Worm (Caenorhabditis elegans): Measurements from ENCODE around the gene W08E12.8.

Gene W08E12.8

ce11 chrIV:3271342-3271741, 20.8 kb upstream of the W08E12.8 start:
- TF ChIP-seq nhr-11 (tag; optimal IDR thresholded peaks at IDR 0.05) (no peak), ama-1 (optimal IDR thresholded peaks at IDR 0.05) (no peak), lin-11 (tag; optimal IDR thresholded peaks at IDR 0.05) (no peak), sem-4 (tag; optimal IDR thresholded peaks at IDR 0.05) (no peak), zag-1 (tag; optimal IDR thresholded peaks at IDR 0.05) (no peak), unc-39 (tag; optimal IDR thresholded peaks at IDR 0.05) (no peak), unc-55 (GFP tag; optimal IDR thresholded peaks at IDR 0.05) (no peak), elt-1 (tag; optimal IDR thresholded peaks at IDR 0.05) (no peak)

ce11 chrIV:3273295-3273694, 18.9 kb upstream of the W08E12.8 start, which contains the start of gene T26C12.3:
T26C12.3 (minus strand) TSS chrIV:3273395.
- no peak for TF ChIP-seq F13H6.1 (tag; optimal IDR thresholded peaks at IDR 0.05)
- TF ChIP-seq zag-1 (tag; optimal IDR thresholded peaks at IDR 0.05) = no peak
- no peak for TF ChIP-seq peb-1 (tag; optimal IDR thresholded peaks at IDR 0.05)

ce11 chrIV:3278822-3279221, 13.3 kb upstream of the W08E12.8 start:
- TF ChIP-seq peb-1 (tag; optimal IDR thresholded peaks at IDR 0.05) (no peak), blmp-1 (tag; optimal IDR thresholded peaks at IDR 0.05; ENCODE audit: insufficient read depth) (no peak), nhr-11 (tag; optimal IDR thresholded peaks at IDR 0.05) (no peak), lin-11 (tag; optimal IDR thresholded peaks at IDR 0.05) (no peak), elt-3 (tag; optimal IDR thresholded peaks at IDR 0.05) (no peak), ztf-1 (GFP tag; conservative IDR thresholded peaks at IDR 0.05) (no peak), nhr-77 (tag; optimal IDR thresholded peaks at IDR 0.05) (no peak), egl-27 (tag; optimal IDR thresholded peaks at IDR 0.05) (no peak), snpc-4 (tag; optimal IDR thresholded peaks at IDR 0.05) (no peak), nhr-21 (tag; optimal IDR thresholded peaks at IDR 0.05) (no peak), skn-1 (tag; optimal IDR thresholded peaks at IDR 0.05) (no peak), nhr-25 (tag; optimal IDR thresholded peaks at IDR 0.05) (no peak), sma-3 (GFP tag; optimal IDR thresholded peaks at IDR 0.05) (no peak), aly-2 (tag; optimal IDR thresholded peaks at IDR 0.05) (no peak)

- no peak for TF ChIP-seq sma-3 (GFP tag; optimal IDR thresholded peaks at IDR 0.05)
- TF ChIP-seq blmp-1 (tag; optimal IDR thresholded peaks at IDR 0.05; ENCODE audit: insufficient read depth) = no peak
- no peak for TF ChIP-seq nhr-25 (tag; optimal IDR thresholded peaks at IDR 0.05)
- no peak for TF ChIP-seq R02D3.7 (tag; optimal IDR thresholded peaks at IDR 0.05)
- no peak for TF ChIP-seq mdl-1 (tag; optimal IDR thresholded peaks at IDR 0.05)
- no peak for TF ChIP-seq nhr-77 (tag; optimal IDR thresholded peaks at IDR 0.05)
- TF ChIP-seq F13H6.1 (tag; optimal IDR thresholded peaks at IDR 0.05) = no peak
- no peak for TF ChIP-seq nhr-21 (tag; optimal IDR thresholded peaks at IDR 0.05)
- no peak for TF ChIP-seq lin-13 (GFP tag; optimal IDR thresholded peaks at IDR 0.05)
- TF ChIP-seq crh-2 (tag; optimal IDR thresholded peaks at IDR 0.05) = no peak
- TF ChIP-seq ceh-16 (tag; optimal IDR thresholded peaks at IDR 0.05) = no peak
- TF ChIP-seq Y55F3AM.14 (GFP tag; optimal IDR thresholded peaks at IDR 0.05) = no peak
- TF ChIP-seq nhr-11 (tag; optimal IDR thresholded peaks at IDR 0.05) = no peak
- no peak for TF ChIP-seq dmd-4 (tag; optimal IDR thresholded peaks at IDR 0.05)
- TF ChIP-seq nhr-237 (tag; optimal IDR thresholded peaks at IDR 0.05) = no peak
- no peak for TF ChIP-seq unc-39 (tag; optimal IDR thresholded peaks at IDR 0.05)
Observed at ce11 chrIV:3289237-3289636, 2.9 kb upstream of the W08E12.8 start, which contains the start of gene gcy-23. gcy-23 (minus strand) TSS chrIV:3289337.

- TF ChIP-seq ztf-11 (tag; optimal IDR thresholded peaks at IDR 0.05) (no peak), lsy-2 (tag; optimal IDR thresholded peaks at IDR 0.05) (no peak)
Observed at ce11 chrIV:3293800-3294493, 1.8 kb downstream of the W08E12.8 start.

- TF ChIP-seq alr-1 (tag; optimal IDR thresholded peaks at IDR 0.05) = no peak
- peak in 1 of 2 experiments; percentile 82 for TF ChIP-seq mdl-1 (tag; optimal IDR thresholded peaks at IDR 0.05)
- peak; percentile 99 for TF ChIP-seq C34F6.9 (tag; optimal IDR thresholded peaks at IDR 0.05)
- no peak for TF ChIP-seq elt-1 (tag; optimal IDR thresholded peaks at IDR 0.05)
- no peak for TF ChIP-seq elt-3 (tag; optimal IDR thresholded peaks at IDR 0.05)
- TF ChIP-seq crh-2 (tag; optimal IDR thresholded peaks at IDR 0.05) = peak; percentile 97
- no peak for TF ChIP-seq aly-2 (tag; optimal IDR thresholded peaks at IDR 0.05)
- no peak for TF ChIP-seq dmd-4 (tag; optimal IDR thresholded peaks at IDR 0.05)
- peak; percentile 93 for TF ChIP-seq sem-4 (tag; optimal IDR thresholded peaks at IDR 0.05)
- TF ChIP-seq lsy-2 (tag; optimal IDR thresholded peaks at IDR 0.05) = peak; percentile 89 to 97
- no peak for TF ChIP-seq ceh-82 (tag; optimal IDR thresholded peaks at IDR 0.05)
- TF ChIP-seq zag-1 (tag; optimal IDR thresholded peaks at IDR 0.05) = peak; percentile 82
- TF ChIP-seq unc-62 (GFP tag; optimal IDR thresholded peaks at IDR 0.05) = no peak
- TF ChIP-seq ztf-11 (tag; optimal IDR thresholded peaks at IDR 0.05) = peak; percentile 17
- peak; percentile 23 for TF ChIP-seq R02D3.7 (tag; optimal IDR thresholded peaks at IDR 0.05)
- peak; percentile 14 for TF ChIP-seq nhr-237 (tag; optimal IDR thresholded peaks at IDR 0.05)
- peak; percentile 84 for TF ChIP-seq snpc-4 (tag; optimal IDR thresholded peaks at IDR 0.05)
- TF ChIP-seq skn-1 (tag; optimal IDR thresholded peaks at IDR 0.05) = peak; percentile 80
- peak; percentile 11 for TF ChIP-seq egl-27 (tag; optimal IDR thresholded peaks at IDR 0.05)
- TF ChIP-seq nhr-6 (tag; optimal IDR thresholded peaks at IDR 0.05) = peak; percentile 92
- no peak for TF ChIP-seq nhr-23 (tag; optimal IDR thresholded peaks at IDR 0.05)
- peak; percentile 99 for TF ChIP-seq unc-55 (GFP tag; optimal IDR thresholded peaks at IDR 0.05)
- peak; percentile 84 for TF ChIP-seq ama-1 (optimal IDR thresholded peaks at IDR 0.05)
- TF ChIP-seq ztf-4 (tag; optimal IDR thresholded peaks at IDR 0.05) = peak; percentile 89
- peak; percentile 93 for TF ChIP-seq sma-3 (GFP tag; optimal IDR thresholded peaks at IDR 0.05)
Observed at ce11 chrIV:3294553-3295185, 2.5 kb downstream of the W08E12.8 start, which contains the start of gene W08E12.7. W08E12.7 (plus strand) TSS chrIV:3295135.

Measured in whole organism, L2 larva.